Worm (Caenorhabditis elegans): Measurements from ENCODE around the gene T06E6.1.

Gene T06E6.1

DNA sequence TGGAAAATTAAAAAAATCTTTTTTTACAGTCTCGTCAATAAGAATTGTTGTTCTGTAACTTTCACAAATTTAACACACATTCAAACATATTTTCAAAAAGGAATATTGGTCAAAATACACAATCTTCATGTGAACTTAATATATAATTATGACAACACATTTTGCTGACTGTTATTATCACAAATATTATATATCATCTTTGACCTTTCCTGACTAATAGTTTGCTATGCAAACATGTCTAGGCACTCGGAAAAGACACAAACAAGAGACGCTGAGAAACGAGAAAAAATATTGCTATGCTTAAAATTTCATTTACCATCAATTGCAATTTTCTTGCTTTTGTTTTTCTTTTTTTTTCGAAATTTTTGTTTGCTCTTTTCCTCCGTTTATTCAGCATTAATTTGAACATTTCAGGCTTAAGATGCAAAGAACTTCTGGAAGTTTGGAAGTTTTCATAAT, 7.1 kb upstream of the T06E6.1 start, which contains the start of gene fbxa-135:
Gene fbxa-135, plus strand, starts transcription at position 409 of the 459 bp plus-strand sequence.
- TF ChIP-seq bed-3 (GFP tag; optimal IDR thresholded peaks at IDR 0.05) (no peak), ceh-83 (GFP tag; optimal IDR thresholded peaks at IDR 0.05) (no peak), lsy-2 (tag; optimal IDR thresholded peaks at IDR 0.05) (no peak), ceh-43 (GFP tag; optimal IDR thresholded peaks at IDR 0.05) (no peak), mep-1 (tag; optimal IDR thresholded peaks at IDR 0.05) (no peak), unc-120 (tag; optimal IDR thresholded peaks at IDR 0.05; ENCODE audit: poor library complexity, severe bottlenecking) (no peak), ham-2 (GFP tag; optimal IDR thresholded peaks at IDR 0.05) (no peak), mab-5 (tag; optimal IDR thresholded peaks at IDR 0.05) (no peak), hlh-1 (tag; optimal IDR thresholded peaks at IDR 0.05) (no peak), nhr-12 (tag; optimal IDR thresholded peaks at IDR 0.05) (no peak)

DNA sequence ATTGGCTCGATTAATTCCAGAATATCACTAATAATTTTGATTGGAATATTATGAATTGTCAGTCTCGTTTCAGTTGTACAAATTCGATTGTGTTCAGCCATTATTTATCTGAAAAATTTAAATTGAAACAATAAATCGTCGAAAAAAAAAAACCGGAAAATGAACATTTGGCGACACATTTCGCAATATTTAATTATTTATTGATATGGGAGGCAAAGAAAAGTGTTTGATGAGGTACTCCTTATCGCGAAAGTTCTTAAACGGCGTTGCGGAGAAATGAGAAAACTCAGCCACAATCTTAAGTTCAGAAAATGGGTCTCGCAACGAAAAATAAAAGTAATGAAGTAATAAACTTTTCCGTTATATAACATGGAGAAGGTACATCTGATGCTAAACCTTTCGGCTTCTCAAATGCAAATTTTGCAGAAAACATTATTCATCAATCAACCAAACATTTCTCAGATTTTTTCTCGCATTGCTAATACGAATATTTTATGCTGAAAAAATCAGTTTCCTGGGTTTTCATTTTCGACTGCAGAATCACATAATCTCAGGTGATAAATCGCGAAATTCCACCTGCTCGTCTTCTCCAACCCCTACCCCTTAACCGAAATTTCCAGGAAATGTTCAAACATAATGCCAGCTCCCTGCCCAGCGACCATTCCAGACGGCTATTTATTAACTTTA, 5.1 kb upstream of the T06E6.1 start, which contains the start of the genes T06E6.15 and sri-7:
Gene T06E6.15, minus strand, starts transcription at position 101 of the 687 bp plus-strand sequence.
Gene sri-7, plus strand, starts transcription at position 637 of the 687 bp plus-strand sequence.
- TF ChIP-seq blmp-1 (tag; optimal IDR thresholded peaks at IDR 0.05), result no peak

- TF ChIP-seq ceh-43 (GFP tag; optimal IDR thresholded peaks at IDR 0.05) (no peak), zip-8 (tag; optimal IDR thresholded peaks at IDR 0.05) (no peak), nhr-237 (tag; optimal IDR thresholded peaks at IDR 0.05) (no peak), blmp-1 (tag; optimal IDR thresholded peaks at IDR 0.05) (no peak), elt-3 (tag; optimal IDR thresholded peaks at IDR 0.05) (no peak), ceh-39 (tag; optimal IDR thresholded peaks at IDR 0.05) (no peak), lsy-2 (tag; optimal IDR thresholded peaks at IDR 0.05) (no peak), unc-39 (tag; optimal IDR thresholded peaks at IDR 0.05) (no peak), lin-13 (tag; optimal IDR thresholded peaks at IDR 0.05) (no peak), hlh-1 (tag; optimal IDR thresholded peaks at IDR 0.05) (no peak)
These were observed 4.0 kb upstream of the T06E6.1 start, which contains the start of gene fbxa-199 for ce11 chrV:15398728-15399127. Gene fbxa-199, minus strand, starts transcription at chrV:15398828.

DNA sequence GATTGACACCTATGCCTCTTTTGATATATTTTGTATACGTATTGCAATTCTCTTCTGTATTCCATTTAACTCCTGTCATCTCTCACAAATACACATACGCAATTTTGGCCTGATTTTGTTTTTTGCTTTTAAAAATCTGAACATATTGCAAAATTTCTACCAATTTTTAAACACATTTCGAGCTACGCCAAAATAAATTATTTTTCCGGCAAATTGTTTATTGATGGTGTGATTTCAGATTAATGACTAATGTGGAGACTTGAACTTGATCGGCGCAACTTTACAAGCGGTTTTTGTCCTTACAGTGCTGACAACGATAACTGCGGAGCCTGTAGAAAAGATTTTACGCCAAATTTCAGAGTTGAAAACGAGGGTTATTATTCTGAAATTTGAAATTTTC, 2.4 kb upstream of the T06E6.1 start:
- TF ChIP-seq nhr-12 (tag; optimal IDR thresholded peaks at IDR 0.05), result no peak
- TF ChIP-seq bed-3 (GFP tag; optimal IDR thresholded peaks at IDR 0.05), result no peak
- no peak for TF ChIP-seq sptf-1 (tag; optimal IDR thresholded peaks at IDR 0.05)
- no peak for TF ChIP-seq nhr-2 (tag; optimal IDR thresholded peaks at IDR 0.05)
- no peak for TF ChIP-seq elt-3 (tag; optimal IDR thresholded peaks at IDR 0.05)

DNA sequence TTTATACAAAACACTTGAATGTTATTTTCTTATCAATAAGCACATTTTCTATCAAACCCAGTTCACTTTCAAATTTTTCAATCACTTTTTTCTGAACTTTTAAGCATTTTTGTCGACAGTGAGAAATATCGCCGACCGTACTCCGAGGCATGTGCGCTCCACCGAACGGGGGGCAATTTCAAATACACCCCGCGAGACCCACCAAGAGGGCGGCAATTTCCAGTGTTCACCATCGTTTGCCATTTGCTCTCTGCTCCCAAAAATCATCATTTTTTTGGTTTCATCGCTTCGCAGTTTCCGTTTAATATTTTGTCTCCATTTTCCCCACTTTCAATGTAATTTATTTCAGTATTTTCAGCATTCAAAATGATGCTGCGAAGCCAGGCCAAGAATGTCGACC, 586 bp upstream of the T06E6.1 start, which contains the start of gene cyb-3:
Gene cyb-3, plus strand, starts transcription at position 350 of the 400 bp plus-strand sequence.
- peak; percentile 57 for TF ChIP-seq lsy-2 (tag; optimal IDR thresholded peaks at IDR 0.05)
- no peak for TF ChIP-seq mls-2 (tag; optimal IDR thresholded peaks at IDR 0.05)

- TF ChIP-seq mls-2 (tag; optimal IDR thresholded peaks at IDR 0.05), result no peak
- no peak for TF ChIP-seq unc-39 (tag; optimal IDR thresholded peaks at IDR 0.05)
- no peak for TF ChIP-seq ceh-39 (tag; optimal IDR thresholded peaks at IDR 0.05)
- no peak for TF ChIP-seq nhr-76 (tag; optimal IDR thresholded peaks at IDR 0.05)
- no peak for TF ChIP-seq sem-2 (GFP tag; optimal IDR thresholded peaks at IDR 0.05)
- TF ChIP-seq sptf-1 (tag; optimal IDR thresholded peaks at IDR 0.05), result no peak
- TF ChIP-seq unc-62 (GFP tag; optimal IDR thresholded peaks at IDR 0.05), result no peak
- TF ChIP-seq ham-2 (GFP tag; optimal IDR thresholded peaks at IDR 0.05), result no peak
- TF ChIP-seq M03D4.4 (tag; optimal IDR thresholded peaks at IDR 0.05), result no peak
- TF ChIP-seq elt-3 (tag; optimal IDR thresholded peaks at IDR 0.05), result no peak
- TF ChIP-seq hlh-1 (tag; optimal IDR thresholded peaks at IDR 0.05), result no peak
- no peak for TF ChIP-seq blmp-1 (tag; optimal IDR thresholded peaks at IDR 0.05)
- no peak for TF ChIP-seq cnd-1 (tag; optimal IDR thresholded peaks at IDR 0.05)
- no peak for TF ChIP-seq elt-1 (tag; optimal IDR thresholded peaks at IDR 0.05; ENCODE audit: borderline replicate concordance, insufficient read depth)
- no peak for TF ChIP-seq nhr-237 (tag; optimal IDR thresholded peaks at IDR 0.05)
- no peak for TF ChIP-seq ztf-11 (tag; optimal IDR thresholded peaks at IDR 0.05)
- no peak for TF ChIP-seq lsy-2 (tag; optimal IDR thresholded peaks at IDR 0.05)
- TF ChIP-seq pha-4 (tag; optimal IDR thresholded peaks at IDR 0.05), result no peak
These were observed 2.7 kb downstream of the T06E6.1 start for ce11 chrV:15392064-15392463.

All from whole organism, mixed stage, embryonic.